Fruit fly (Drosophila melanogaster) whole organism, embryonic: ENCODE measurements around the gene Vdup1.

Experiments
- Adf1 ChIP-seq: fragments of 200-800 bp; sonication (Bioruptor generic); IDR thresholded peaks from 2 replicates; pipeline ENCODE4 v1.3.6; 2022; ENCODE audit warnings: missing biosample characterization, missing genetic modification characterization
- Bdp1 ChIP-seq: fragments of 200-800 bp; sonication (Bioruptor generic); optimal IDR thresholded peaks from 3 replicates; lab custom pipeline; 2016; ENCODE audit warnings: missing biosample characterization, missing genetic modification characterization
- Bgb ChIP-seq: fragments of 200-800 bp; sonication (Bioruptor generic); IDR thresholded peaks from 2 replicates; pipeline ENCODE4 v1.3.6; 2022; ENCODE audit warnings: missing biosample characterization, missing genetic modification characterization; ENCODE audit not compliant: partially characterized antibody
- CG10431 ChIP-seq: fragments of 200-800 bp; sonication (Bioruptor generic); optimal IDR thresholded peaks from 3 replicates; lab custom pipeline; 2018; ENCODE audit warnings: missing biosample characterization, mild to moderate bottlenecking, missing genetic modification characterization
- CG11093 ChIP-seq: fragments of 200-800 bp; sonication (Bioruptor generic); IDR thresholded peaks from 3 replicates; pipeline ENCODE4 v1.3.6; 2022; ENCODE audit warnings: missing biosample characterization, missing genetic modification characterization
- CG11247 ChIP-seq: fragments of 200-800 bp; sonication (Bioruptor generic); IDR thresholded peaks from 2 replicates; pipeline ENCODE4 v1.3.6; 2022; ENCODE audit warnings: missing biosample characterization, missing genetic modification characterization
- CG13894 ChIP-seq: fragments of 200-800 bp; sonication (Bioruptor generic); optimal IDR thresholded peaks from 3 replicates; lab custom pipeline; 2018; ENCODE audit warnings: missing biosample characterization, mild to moderate bottlenecking, missing genetic modification characterization, moderate library complexity
- CG18011 ChIP-seq: fragments of 200-800 bp; sonication (Bioruptor generic); optimal IDR thresholded peaks from 2 replicates; lab custom pipeline; 2017; ENCODE audit warnings: missing biosample characterization, missing genetic modification characterization, mild to moderate bottlenecking, moderate library complexity, missing genotype
- CG1832 ChIP-seq: fragments of 200-800 bp; sonication (Bioruptor generic); optimal IDR thresholded peaks from 2 replicates; lab custom pipeline; 2017; ENCODE audit warnings: missing biosample characterization, mild to moderate bottlenecking, missing genetic modification characterization, inconsistent platforms
- CG32532 ChIP-seq: fragments of 200-800 bp; sonication (Bioruptor generic); IDR thresholded peaks from 2 replicates; pipeline ENCODE4 v1.3.6; 2022; ENCODE audit warnings: missing biosample characterization, missing genetic modification characterization
- CG3995 ChIP-seq: fragments of 200-800 bp; sonication (Bioruptor generic); optimal IDR thresholded peaks from 3 replicates; lab custom pipeline; 2016; ENCODE audit warnings: missing biosample characterization, missing genetic modification characterization
- CG7357 ChIP-seq: fragments of 200-800 bp; sonication (Bioruptor generic); IDR thresholded peaks from 3 replicates; pipeline ENCODE4 v1.3.6; 2022; ENCODE audit warnings: missing biosample characterization, missing genetic modification characterization
- CG8765 ChIP-seq: fragments of 200-800 bp; sonication (Bioruptor generic); IDR thresholded peaks from 2 replicates; pipeline ENCODE4 v1.3.6; 2022; ENCODE audit warnings: missing biosample characterization, missing genetic modification characterization
- CG8944 ChIP-seq: fragments of 200-800 bp; sonication (Bioruptor generic); optimal IDR thresholded peaks from 3 replicates; lab custom pipeline; 2016; ENCODE audit warnings: missing biosample characterization, missing genetic modification characterization
- CG9876 ChIP-seq: fragments of 200-800 bp; sonication (Bioruptor generic); optimal IDR thresholded peaks from 2 replicates; lab custom pipeline; 2016; ENCODE audit warnings: missing biosample characterization, missing genetic modification characterization
- CG9932 ChIP-seq: fragments of 200-800 bp; sonication (Bioruptor generic); IDR thresholded peaks from 2 replicates; pipeline ENCODE4 v1.3.6; 2022; ENCODE audit warnings: missing biosample characterization, missing genetic modification characterization
- E2f2 ChIP-seq: fragments of 200-800 bp; sonication (Bioruptor generic); IDR thresholded peaks from 2 replicates; pipeline ENCODE4 v1.3.6; 2022; ENCODE audit warnings: missing biosample characterization, missing genetic modification characterization
- Ets97D ChIP-seq: fragments of 200-800 bp; sonication (Bioruptor generic); optimal IDR thresholded peaks from 3 replicates; lab custom pipeline; 2016; ENCODE audit warnings: missing biosample characterization, missing genetic modification characterization
- Fer2 ChIP-seq: fragments of 200-800 bp; sonication (Bioruptor generic); optimal IDR thresholded peaks from 2 replicates; lab custom pipeline; 2018; ENCODE audit warnings: missing biosample characterization, mild to moderate bottlenecking, missing genetic modification characterization, moderate library complexity
- GATAe ChIP-seq: fragments of 200-800 bp; sonication (Bioruptor generic); conservative IDR thresholded peaks from 2 replicates; pipeline ENCODE4 v1.3.6; 2022; ENCODE audit warnings: missing biosample characterization, missing genetic modification characterization
- Gsc ChIP-seq: fragments of 200-800 bp; sonication (Bioruptor generic); IDR thresholded peaks from 2 replicates; pipeline ENCODE4 v1.3.6; 2022; ENCODE audit warnings: missing biosample characterization, missing genetic modification characterization
- Gug ChIP-seq: fragments of 200-800 bp; sonication (Bioruptor generic); IDR thresholded peaks from 4 replicates; pipeline ENCODE4 v1.3.6; 2022; ENCODE audit warnings: missing biosample characterization, missing genetic modification characterization
- Hand ChIP-seq: fragments of 200-800 bp; sonication (Bioruptor generic); optimal IDR thresholded peaks from 2 replicates; lab custom pipeline; 2017; ENCODE audit warnings: mild to moderate bottlenecking, missing biosample characterization, missing genetic modification reagents, missing genetic modification characterization
- Hmr ChIP-seq: fragments of 200-800 bp; sonication (Bioruptor generic); optimal IDR thresholded peaks from 3 replicates; lab custom pipeline; 2017; ENCODE audit warnings: mild to moderate bottlenecking, missing biosample characterization, missing genetic modification reagents, missing genetic modification characterization
- Nf-YB ChIP-seq: fragments of 200-800 bp; sonication (Bioruptor generic); optimal IDR thresholded peaks from 3 replicates; lab custom pipeline; 2019; ENCODE audit warnings: missing biosample characterization, mild to moderate bottlenecking, missing genetic modification characterization, moderate library complexity
- NfI ChIP-seq: fragments of 200-800 bp; sonication (Bioruptor generic); optimal IDR thresholded peaks from 3 replicates; lab custom pipeline; 2018; ENCODE audit warnings: missing biosample characterization, mild to moderate bottlenecking, missing genetic modification characterization, moderate library complexity
- Oaz ChIP-seq: fragments of 200-800 bp; sonication (Bioruptor generic); IDR thresholded peaks from 2 replicates; pipeline ENCODE4 v1.3.6; 2022; ENCODE audit warnings: missing biosample characterization, missing genetic modification characterization
- aop ChIP-seq: fragments of 200-800 bp; sonication (Bioruptor generic); IDR thresholded peaks from 2 replicates; pipeline ENCODE4 v1.3.6; 2022; ENCODE audit warnings: missing biosample characterization, missing genetic modification characterization
- caup ChIP-seq: fragments of 200-800 bp; sonication (Bioruptor generic); optimal IDR thresholded peaks from 3 replicates; lab custom pipeline; 2017; ENCODE audit warnings: missing biosample characterization, mild to moderate bottlenecking, missing genetic modification characterization, moderate library complexity; ENCODE audit not compliant: severe bottlenecking
- chinmo ChIP-seq: fragments of 200-800 bp; sonication (Bioruptor generic); IDR thresholded peaks from 4 replicates; pipeline ENCODE4 v1.3.6; 2022; ENCODE audit warnings: missing biosample characterization, missing genetic modification characterization; ENCODE audit not compliant: partially characterized antibody
- crol ChIP-seq: fragments of 200-800 bp; sonication (Bioruptor generic); IDR thresholded peaks from 2 replicates; pipeline ENCODE4 v1.3.6; 2022; ENCODE audit warnings: missing biosample characterization, missing genetic modification characterization
- dpn ChIP-seq, 2 experiments: fragments of 200-800 bp; sonication (Bioruptor generic); optimal IDR thresholded peaks; 3 replicates each; lab custom pipeline; 2016; ENCODE audit warnings: missing biosample characterization in 2 of 2, missing genetic modification characterization in 2 of 2
- fru ChIP-seq: fragments of >200 bp; optimal IDR thresholded peaks from 2 replicates; lab custom pipeline; 2017
- gem ChIP-seq: fragments of 200-800 bp; sonication (Bioruptor generic); optimal IDR thresholded peaks from 2 replicates; lab custom pipeline; 2019; ENCODE audit warnings: missing biosample characterization, mild to moderate bottlenecking, missing genetic modification characterization, moderate library complexity
- gfzf ChIP-seq: fragments of 200-800 bp; sonication (Bioruptor generic); optimal IDR thresholded peaks from 2 replicates; lab custom pipeline; 2016; ENCODE audit warnings: missing biosample characterization, mild to moderate bottlenecking, missing genetic modification characterization, moderate library complexity
- grau ChIP-seq: fragments of 200-800 bp; optimal IDR thresholded peaks from 3 replicates; lab custom pipeline; 2019; ENCODE audit warnings: missing biosample characterization, mild to moderate bottlenecking, missing genetic modification characterization, moderate library complexity
- gro ChIP-seq: fragments of 200-800 bp; sonication (Bioruptor generic); optimal IDR thresholded peaks from 2 replicates; lab custom pipeline; 2016; ENCODE audit warnings: missing biosample characterization, missing genetic modification characterization
- gsb ChIP-seq: fragments of 200-800 bp; sonication (Bioruptor generic); IDR thresholded peaks from 2 replicates; pipeline ENCODE4 v1.3.6; 2022; ENCODE audit warnings: missing biosample characterization, missing genetic modification characterization
- insv ChIP-seq, 2 experiments: fragments of 200-800 bp; sonication (Bioruptor generic); optimal IDR thresholded peaks; 3 replicates each; lab custom pipeline; 2016 to 2018; ENCODE audit warnings: missing biosample characterization in 2 of 2, missing genetic modification characterization in 2 of 2
- kni ChIP-seq: fragments of 200-800 bp; sonication (Bioruptor generic); optimal IDR thresholded peaks from 3 replicates; lab custom pipeline; 2017; ENCODE audit warnings: mild to moderate bottlenecking, missing biosample characterization, missing genetic modification reagents, missing genetic modification characterization
- luna ChIP-seq: fragments of 200-800 bp; sonication (Bioruptor generic); optimal IDR thresholded peaks from 2 replicates; lab custom pipeline; 2016; ENCODE audit warnings: missing biosample characterization, missing genetic modification characterization
- pho ChIP-seq: fragments of 200-800 bp; sonication (Bioruptor generic); optimal IDR thresholded peaks from 2 replicates; lab custom pipeline; 2016; ENCODE audit warnings: missing biosample characterization, missing genetic modification characterization
- pnt ChIP-seq: fragments of 200-800 bp; sonication (Bioruptor generic); optimal IDR thresholded peaks from 3 replicates; lab custom pipeline; 2016; ENCODE audit warnings: missing biosample characterization, missing genetic modification characterization
- pros ChIP-seq: fragments of 200-800 bp; sonication (Bioruptor generic); optimal IDR thresholded peaks from 3 replicates; lab custom pipeline; 2019; ENCODE audit warnings: missing biosample characterization, mild to moderate bottlenecking, missing genetic modification characterization, moderate library complexity
- sd ChIP-seq: fragments of 200-800 bp; sonication (Bioruptor generic); optimal IDR thresholded peaks from 3 replicates; lab custom pipeline; 2018; ENCODE audit warnings: missing biosample characterization, mild to moderate bottlenecking, missing genetic modification characterization, moderate library complexity
- slp2 ChIP-seq: fragments of 200-800 bp; sonication (Bioruptor generic); optimal IDR thresholded peaks from 2 replicates; lab custom pipeline; 2016; ENCODE audit warnings: missing biosample characterization, missing genetic modification characterization
- tll ChIP-seq, 2 experiments: fragments of 200-800 bp in 1 of 2; fragments of >200 bp in 1 of 2; sonication (Bioruptor generic) in 1 of 2; optimal IDR thresholded peaks; 2 replicates each; lab custom pipeline; 2017 to 2019; ENCODE audit warnings: missing biosample characterization in 2 of 2, missing genetic modification characterization in 2 of 2, mild to moderate bottlenecking in 1 of 2, moderate library complexity in 1 of 2
- trh ChIP-seq: fragments of 200-800 bp; sonication (Bioruptor generic); optimal IDR thresholded peaks from 2 replicates; lab custom pipeline; 2016; ENCODE audit warnings: missing biosample characterization, missing genetic modification characterization
- vfl ChIP-seq: fragments of 200-800 bp; sonication (Bioruptor generic); optimal IDR thresholded peaks from 2 replicates; lab custom pipeline; 2016; ENCODE audit warnings: missing biosample characterization, missing genetic modification characterization

The Vdup1 gene

DNA sequence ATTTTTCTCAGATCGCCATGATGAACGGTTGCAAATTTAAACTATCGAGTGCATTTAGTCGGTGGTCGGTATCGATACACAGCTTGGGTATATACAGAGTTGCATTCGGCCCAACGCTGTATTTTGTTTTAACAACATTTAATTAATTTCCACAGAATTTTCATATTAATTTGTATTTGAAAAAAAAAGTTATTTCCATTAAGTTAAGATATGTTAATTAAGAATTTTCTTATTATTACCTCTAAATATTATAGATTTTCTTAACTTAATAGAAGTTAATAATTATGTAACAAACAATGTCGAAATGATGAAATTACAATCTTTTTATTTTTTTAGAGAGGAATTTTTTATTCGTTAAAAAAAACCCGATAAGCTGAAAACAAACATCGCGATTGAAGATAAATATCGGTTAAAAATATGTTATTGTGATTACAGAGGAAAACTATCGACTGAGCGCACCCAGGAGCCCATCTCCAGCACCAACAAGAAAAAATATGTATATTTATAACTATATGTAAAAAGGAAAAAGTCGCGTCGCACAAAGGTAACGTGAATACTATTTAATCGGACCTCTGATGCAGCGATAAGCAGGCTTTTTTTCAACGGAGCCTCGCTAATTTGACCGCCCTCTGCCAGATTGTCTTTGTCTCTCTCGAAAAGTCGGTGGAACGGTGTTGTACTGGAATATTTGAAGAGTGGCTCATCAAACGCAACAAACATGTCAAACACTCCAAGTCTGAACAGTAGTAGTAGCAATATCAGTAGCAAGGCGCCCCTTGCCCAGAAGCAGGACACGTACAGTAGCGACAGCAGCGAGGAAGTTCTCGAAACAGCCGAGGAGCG, 21.2 kb upstream of the Vdup1 start, which contains the start of the genes rno and mri (continued):
- TF ChIP-seq gfzf (GFP tag; lab: Kevin White, UChicago) (no peak), CG8944 (GFP tag; lab: Kevin White, UChicago) (no peak), Gug (GFP tag; lab: Robert Waterston, UW) (peak; percentile 58; the same call in 3 of the 4 replicates), pnt (no peak), CG11247 (peak; percentile 50; the same call in 1 of the 2 replicates), sd (tag; lab: Kevin White, UChicago) (peak; percentile 30), CG3995 (peak; percentile 83), NfI (peak; percentile 67), CG11093 (GFP tag; lab: Robert Waterston, UW) (peak; percentile 54; the same call in 1 of the 3 replicates), gsb (GFP tag; lab: Robert Waterston, UW) (no peak), luna (GFP tag; lab: Kevin White, UChicago) (no peak), CG10431 (GFP tag; lab: Kevin White, UChicago) (no peak), aop (GFP tag; lab: Robert Waterston, UW) (no peak), chinmo (GFP tag; lab: Robert Waterston, UW) (peak; percentile 85; the same call in 2 of the 4 replicates), dpn (GFP tag; optimal IDR thresholded peaks at IDR 0.05; lab: Kevin White, UChicago) (peak; percentile 6 to 75), slp2 (GFP tag; lab: Kevin White, UChicago) (no peak), CG13894 (tag; lab: Kevin White, UChicago) (peak; percentile 77), gro (no peak), Oaz (GFP tag; lab: Robert Waterston, UW) (peak; percentile 63), Bgb (GFP tag; lab: Robert Waterston, UW) (peak; percentile 95), crol (GFP tag; lab: Robert Waterston, UW) (no peak), pho (peak; percentile 48), E2f2 (GFP tag; lab: Robert Waterston, UW) (peak; percentile 40), trh (GFP tag; lab: Kevin White, UChicago) (peak; percentile 44), Adf1 (GFP tag; lab: Robert Waterston, UW) (peak; percentile 22), Hand (GFP tag; lab: Kevin White, UChicago) (no peak), Fer2 (tag; lab: Kevin White, UChicago) (peak; percentile 50), Nf-YB (GFP tag; lab: Kevin White, UChicago) (peak; percentile 13), Hmr (GFP tag; lab: Kevin White, UChicago) (peak; percentile 71), CG18011 (no peak), CG9932 (peak; percentile 88), fru (lab: Kevin White, UChicago) (no peak), CG8765 (peak; percentile 37), caup (peak; percentile 59), CG1832 (GFP tag; lab: Kevin White, UChicago) (no peak), gem (tag; lab: Kevin White, UChicago) (peak; percentile 90), vfl (no peak), CG9876 (GFP tag; lab: Kevin White, UChicago) (no peak), Gsc (GFP tag; lab: Robert Waterston, UW) (no peak), Ets97D (GFP tag; lab: Kevin White, UChicago) (peak; percentile 71), grau (tag; lab: Kevin White, UChicago) (peak; percentile 77), tll (GFP tag; optimal IDR thresholded peaks at IDR 0.05; lab: Kevin White, UChicago) (no peak), kni (GFP tag; lab: Kevin White, UChicago) (no peak), pros (no peak), CG32532 (peak; percentile 80), insv (GFP tag; optimal IDR thresholded peaks at IDR 0.05; lab: Kevin White, UChicago) (no peak), Bdp1 (GFP tag; lab: Kevin White, UChicago) (no peak), CG7357 (GFP tag; lab: Robert Waterston, UW) (no peak), GATAe (GFP tag; lab: Robert Waterston, UW) (no peak)
